Worm (Caenorhabditis elegans) whole organism, L4 larva: ENCODE measurements around the gene asp-16.

ENCODE experiments used
- D1046.2 ChIP-seq: fragments of 200-800 bp; sonication (Bioruptor generic); IDR thresholded peaks from 2 replicates; pipeline ENCODE4 v1.3.6; 2022; ENCODE audit warnings: missing genetic modification characterization, missing compliant biosample characterization
- F37D6.2 ChIP-seq: sonication (generic microtip); optimal IDR thresholded peaks from 2 replicates; lab custom pipeline; 2016; ENCODE audit warnings: mild to moderate bottlenecking, missing genetic modification characterization, missing compliant biosample characterization
- F44E2.7 ChIP-seq: fragments of 200-800 bp; sonication (Bioruptor generic); IDR thresholded peaks from 2 replicates; pipeline ENCODE4 v2.1.2; 2022; ENCODE audit warnings: missing genetic modification characterization, missing compliant biosample characterization
- T20F7.1 ChIP-seq: fragments of 200-800 bp; sonication (Bioruptor generic); optimal IDR thresholded peaks from 2 replicates; lab custom pipeline; 2018; ENCODE audit warnings: mild to moderate bottlenecking, missing genetic modification characterization, missing compliant biosample characterization
- Y48G9A.11 ChIP-seq: fragments of 200-800 bp; sonication (Bioruptor generic); IDR thresholded peaks from 2 replicates; pipeline ENCODE4 v1.3.6; 2022; ENCODE audit warnings: missing genetic modification reagents, missing genetic modification characterization, missing compliant biosample characterization
- aha-1 ChIP-seq: fragments of 150-350 bp; peaks from one replicate; lab custom pipeline; 2014; ENCODE audit warnings: missing biosample characterization, missing genetic modification characterization
- aly-2 ChIP-seq: sonication (generic microtip); optimal IDR thresholded peaks from 2 replicates; lab custom pipeline; 2018; ENCODE audit warnings: missing biosample characterization, missing genetic modification characterization
- ama-1 ChIP-seq: fragments of 150-350 bp; optimal IDR thresholded peaks from 2 replicates; lab custom pipeline; 2014; ENCODE audit warnings: inconsistent platforms, mixed read lengths
- ceh-32 ChIP-seq: sonication (generic microtip); optimal IDR thresholded peaks from 2 replicates; lab custom pipeline; 2016; ENCODE audit warnings: mild to moderate bottlenecking, missing genetic modification characterization, missing compliant biosample characterization; ENCODE audit not compliant: poor library complexity
- ces-1 ChIP-seq: fragments of 150-350 bp; sonication (generic microtip); optimal IDR thresholded peaks from 4 replicates; lab custom pipeline; 2014; ENCODE audit warnings: missing biosample characterization, missing genetic modification reagents, missing genetic modification characterization
- cey-2 ChIP-seq: sonication (generic microtip); optimal IDR thresholded peaks from 3 replicates; lab custom pipeline; 2017; ENCODE audit warnings: missing genetic modification characterization, mild to moderate bottlenecking, missing compliant biosample characterization, antibody characterized with exemption, borderline replicate concordance; ENCODE audit not compliant: insufficient read depth
- dmd-6 ChIP-seq: fragments of 200-800 bp; sonication (Bioruptor generic); IDR thresholded peaks from 2 replicates; pipeline ENCODE4 v1.3.6; 2022; ENCODE audit warnings: missing genetic modification reagents, missing genetic modification characterization, missing compliant biosample characterization
- egl-27 ChIP-seq: sonication (generic microtip); optimal IDR thresholded peaks from 3 replicates; lab custom pipeline; 2017; ENCODE audit warnings: missing biosample characterization, missing genetic modification reagents, missing genetic modification characterization
- fos-1 ChIP-seq: fragments of 150-350 bp; optimal IDR thresholded peaks from 2 replicates; lab custom pipeline; 2014; ENCODE audit warnings: missing biosample characterization, missing genetic modification characterization
- hif-1 ChIP-seq, 2 experiments: sonication (generic microtip); optimal IDR thresholded peaks; 2 replicates each; lab custom pipeline; 2016 to 2017; ENCODE audit warnings: missing compliant biosample characterization in 2 of 2, missing genetic modification characterization in 2 of 2, missing genetic modification reagents in 2 of 2, missing genotype in 2 of 2, mild to moderate bottlenecking in 1 of 2
- hlh-11 ChIP-seq: fragments of 200-800 bp; sonication (Bioruptor generic); optimal IDR thresholded peaks from 2 replicates; lab custom pipeline; 2018; ENCODE audit warnings: mild to moderate bottlenecking, missing genetic modification characterization, missing compliant biosample characterization
- hlh-30 ChIP-seq: sonication (generic microtip); optimal IDR thresholded peaks from 2 replicates; lab custom pipeline; 2017; ENCODE audit warnings: antibody characterized with exemption, mild to moderate bottlenecking, missing genetic modification characterization, missing compliant biosample characterization; ENCODE audit not compliant: insufficient read depth
- jun-1 ChIP-seq: fragments of 150-350 bp; optimal IDR thresholded peaks from 2 replicates; lab custom pipeline; 2014; ENCODE audit warnings: missing biosample characterization, missing genetic modification reagents, missing genetic modification characterization
- lin-15B ChIP-seq: fragments of 150-350 bp; sonication (generic microtip); optimal IDR thresholded peaks from 3 replicates; lab custom pipeline; 2014; ENCODE audit warnings: missing biosample characterization, missing genetic modification characterization
- lin-38 ChIP-seq: fragments of 200-800 bp; sonication (Bioruptor generic); IDR thresholded peaks from 2 replicates; pipeline ENCODE4 v1.3.6; 2022; ENCODE audit warnings: missing genetic modification reagents, missing genetic modification characterization, missing compliant biosample characterization
- lir-3 ChIP-seq: sonication (generic microtip); optimal IDR thresholded peaks from 2 replicates; lab custom pipeline; 2016; ENCODE audit warnings: mild to moderate bottlenecking, missing genetic modification characterization, missing compliant biosample characterization
- mdl-1 ChIP-seq, 2 experiments: fragments of 150-350 bp in 1 of 2; sonication (generic microtip) in 1 of 2; optimal IDR thresholded peaks; 2 replicates each; lab custom pipeline; 2014 to 2017; ENCODE audit warnings: missing biosample characterization in 2 of 2, missing genetic modification characterization in 2 of 2
- mdt-29 ChIP-seq: fragments of 200-800 bp; sonication (Bioruptor generic); IDR thresholded peaks from 2 replicates; pipeline ENCODE4 v1.3.6; 2022; ENCODE audit warnings: missing genetic modification reagents, missing genetic modification characterization, missing compliant biosample characterization
- nhr-237 ChIP-seq: sonication (generic microtip); optimal IDR thresholded peaks from 2 replicates; lab custom pipeline; 2017; ENCODE audit warnings: missing biosample characterization, missing genetic modification characterization
- nhr-28 ChIP-seq: fragments of 150-350 bp; optimal IDR thresholded peaks from 2 replicates; lab custom pipeline; 2014; ENCODE audit warnings: missing biosample characterization, missing genetic modification characterization
- nhr-42 ChIP-seq: fragments of 200-800 bp; sonication (Bioruptor generic); IDR thresholded peaks from 2 replicates; pipeline ENCODE4 v1.3.6; 2022; ENCODE audit warnings: missing genetic modification characterization, missing compliant biosample characterization
- pqm-1 ChIP-seq: sonication (generic microtip); optimal IDR thresholded peaks from 2 replicates; lab custom pipeline; 2017; ENCODE audit warnings: missing biosample characterization, missing genetic modification characterization
- rbr-2 ChIP-seq: sonication (generic microtip); optimal IDR thresholded peaks from 2 replicates; lab custom pipeline; 2016; ENCODE audit warnings: missing genotype, missing genetic modification characterization, missing compliant biosample characterization
- saeg-2 ChIP-seq: fragments of 200-800 bp; sonication (Bioruptor generic); IDR thresholded peaks from 2 replicates; pipeline ENCODE4 v1.3.6; 2022; ENCODE audit warnings: missing genetic modification reagents, missing genetic modification characterization, missing compliant biosample characterization
- sdz-12 ChIP-seq: fragments of 200-800 bp; sonication (Bioruptor generic); optimal IDR thresholded peaks from 2 replicates; lab custom pipeline; 2018; ENCODE audit warnings: mild to moderate bottlenecking, missing genetic modification characterization, missing compliant biosample characterization
- set-16 ChIP-seq: fragments of 200-800 bp; sonication (Bioruptor generic); IDR thresholded peaks from 2 replicates; pipeline ENCODE4 v1.3.6; 2022; ENCODE audit warnings: missing genetic modification reagents, missing genetic modification characterization, missing compliant biosample characterization
- tra-1 ChIP-seq: fragments of 200-800 bp; sonication (Bioruptor generic); IDR thresholded peaks from 2 replicates; pipeline ENCODE4 v1.3.6; 2022; ENCODE audit warnings: missing genetic modification reagents, missing genetic modification characterization, missing compliant biosample characterization
- unc-62 ChIP-seq, 3 experiments: fragments of 150-350 bp in 1 of 3; sonication (generic microtip); optimal IDR thresholded peaks in 2 of 3; peaks in 1 of 3; 1 replicate in 1 of 3; 2 replicates in 2 of 3; lab custom pipeline; 2014 to 2017; ENCODE audit warnings: missing biosample characterization in 3 of 3, missing genetic modification characterization in 3 of 3, missing genetic modification reagents in 3 of 3, missing genotype in 1 of 3
- zag-1 ChIP-seq: fragments of 150-350 bp; optimal IDR thresholded peaks from 2 replicates; lab custom pipeline; 2014; ENCODE audit warnings: missing biosample characterization, missing genetic modification characterization
- zfp-2 ChIP-seq: sonication (generic microtip); optimal IDR thresholded peaks from 2 replicates; lab custom pipeline; 2016; ENCODE audit warnings: mild to moderate bottlenecking, missing genetic modification characterization, missing compliant biosample characterization

The asp-16 gene

ce11 chrV:19042256-19042655, at the start of gene asp-16:
Gene asp-16, minus strand, starts transcription at chrV:19042605.
- TF ChIP-seq set-16 (GFP tag; lab: Robert Waterston, UW) (peak; percentile 58), zag-1 (tag; lab: Kevin White, UChicago) (no peak)

ce11 chrV:19090885-19091284, 48.5 kb upstream of the asp-16 start:
- TF ChIP-seq nhr-28 (tag; lab: Kevin White, UChicago) (no peak), ceh-32 (tag; lab: Kevin White, UChicago) (no peak), saeg-2 (GFP tag; lab: Robert Waterston, UW) (no peak), jun-1 (tag; lab: Kevin White, UChicago) (no peak), rbr-2 (tag; lab: Kevin White, UChicago) (no peak), ama-1 (lab: Kevin White, UChicago) (no peak), D1046.2 (GFP tag; lab: Robert Waterston, UW) (no peak), Y48G9A.11 (0 out of 2 replicates have a peak, but pooled peaks have one; percentile 38), sdz-12 (GFP tag; lab: Kevin White, UChicago) (no peak), cey-2 (no peak), lin-38 (no peak), aly-2 (tag; lab: Kevin White, UChicago) (no peak), fos-1 (no peak), unc-62 (GFP tag; optimal IDR thresholded peaks at IDR 0.05 in 1 of 2; lab: Kevin White, UChicago) (no peak), unc-62 (tag; optimal IDR thresholded peaks at IDR 0.05; lab: Kevin White, UChicago) (no peak), ces-1 (GFP tag; lab: Kevin White, UChicago) (no peak), nhr-237 (tag; lab: Kevin White, UChicago) (no peak), nhr-42 (no peak), F37D6.2 (no peak), hif-1 (tag; optimal IDR thresholded peaks at IDR 0.05; lab: Kevin White, UChicago) (no peak), lin-15B (tag; lab: Kevin White, UChicago) (no peak), set-16 (GFP tag; lab: Robert Waterston, UW) (peak; percentile 64), hlh-11 (tag; lab: Kevin White, UChicago) (no peak), lir-3 (tag; lab: Kevin White, UChicago) (no peak), F44E2.7 (GFP tag; lab: Robert Waterston, UW) (0 out of 2 replicates have a peak, but pooled peaks have one; percentile 64), egl-27 (tag; lab: Kevin White, UChicago) (no peak), mdt-29 (no peak)

ce11 chrV:19087426-19087825, 45.0 kb upstream of the asp-16 start, which contains the start of gene nhr-145:
Gene nhr-145, plus strand, starts transcription at chrV:19087723.
- TF ChIP-seq nhr-237 (tag; lab: Kevin White, UChicago) (no peak), set-16 (GFP tag; lab: Robert Waterston, UW) (no peak), tra-1 (GFP tag; lab: Robert Waterston, UW) (no peak)
- TF ChIP-seq, all 104 proteins: peak for 0

DNA sequence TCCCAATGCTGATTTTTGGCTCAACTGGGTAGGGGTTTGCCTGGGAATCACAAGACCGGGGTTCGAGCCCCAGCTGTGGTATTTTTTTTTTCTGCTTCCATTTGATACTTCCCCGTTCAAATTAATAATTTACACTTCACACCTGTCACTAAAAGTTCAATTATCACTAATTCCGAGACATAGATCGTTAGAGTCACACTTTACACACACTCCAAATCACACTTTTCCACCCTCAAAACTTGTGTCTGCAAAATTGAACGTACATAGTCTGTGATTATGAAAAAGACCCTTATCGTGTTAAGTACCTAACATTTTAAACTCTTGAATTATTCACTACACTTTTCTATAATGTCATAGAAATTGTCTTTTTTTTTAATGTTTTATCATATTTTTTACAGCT, 41.4 kb upstream of the asp-16 start:
- peak; percentile 34 for TF ChIP-seq T20F7.1
- TF ChIP-seq pqm-1 (tag; lab: Kevin White, UChicago): peak; percentile 5
- TF ChIP-seq zfp-2 (tag; lab: Kevin White, UChicago): no peak
- TF ChIP-seq nhr-28 (tag; lab: Kevin White, UChicago): peak; percentile 73
- peak; percentile 35 for TF ChIP-seq hlh-30 (tag; lab: Kevin White, UChicago)
- no peak for TF ChIP-seq aha-1
- peak; percentile 77 for TF ChIP-seq dmd-6 (GFP tag; lab: Robert Waterston, UW)
- TF ChIP-seq mdl-1 (tag; optimal IDR thresholded peaks at IDR 0.05; lab: Kevin White, UChicago): no peak
- no peak for TF ChIP-seq zag-1 (tag; lab: Kevin White, UChicago)
- TF ChIP-seq hlh-11 (tag; lab: Kevin White, UChicago): peak; percentile 20
